Worm (Caenorhabditis elegans) whole organism, mixed stage, embryonic: ENCODE measurements around the gene noca-2.

ENCODE experiments used
- M03D4.4 ChIP-seq: sonication (generic microtip); optimal IDR thresholded peaks from 2 replicates; lab custom pipeline; 2017; ENCODE audit warnings: mild to moderate bottlenecking, missing genetic modification characterization, missing compliant biosample characterization
- bed-3 ChIP-seq: fragments of 200-800 bp; sonication (Bioruptor generic); optimal IDR thresholded peaks from 3 replicates; lab custom pipeline; 2018; ENCODE audit warnings: mild to moderate bottlenecking, missing genetic modification characterization, moderate library complexity, missing compliant biosample characterization
- blmp-1 ChIP-seq: fragments of 150-350 bp; optimal IDR thresholded peaks from 2 replicates; lab custom pipeline; 2014; ENCODE audit warnings: missing biosample characterization, missing genetic modification characterization
- ceh-39 ChIP-seq: fragments of 150-350 bp; optimal IDR thresholded peaks from 2 replicates; lab custom pipeline; 2014; ENCODE audit warnings: missing biosample characterization, missing genetic modification characterization
- ceh-43 ChIP-seq: fragments of 200-800 bp; sonication (Bioruptor generic); optimal IDR thresholded peaks from 2 replicates; lab custom pipeline; 2018; ENCODE audit warnings: mild to moderate bottlenecking, missing genetic modification characterization, moderate library complexity, missing compliant biosample characterization
- ceh-83 ChIP-seq: fragments of 200-800 bp; sonication (Bioruptor generic); optimal IDR thresholded peaks from 2 replicates; lab custom pipeline; 2018; ENCODE audit warnings: mild to moderate bottlenecking, missing genetic modification characterization, missing compliant biosample characterization
- ces-1 ChIP-seq: fragments of 150-350 bp; optimal IDR thresholded peaks from 2 replicates; lab custom pipeline; 2014; ENCODE audit warnings: missing biosample characterization, missing genetic modification reagents, missing genetic modification characterization
- cnd-1 ChIP-seq: fragments of 200-800 bp; sonication (Bioruptor generic); optimal IDR thresholded peaks from 2 replicates; lab custom pipeline; 2018; ENCODE audit warnings: mild to moderate bottlenecking, missing genetic modification characterization, missing compliant biosample characterization
- drap-1 ChIP-seq: fragments of 200-800 bp; sonication (Bioruptor generic); optimal IDR thresholded peaks from 3 replicates; lab custom pipeline; 2018; ENCODE audit warnings: mild to moderate bottlenecking, missing genetic modification characterization, missing compliant biosample characterization
- elt-1 ChIP-seq: sonication (generic microtip); optimal IDR thresholded peaks from 2 replicates; lab custom pipeline; 2017; ENCODE audit warnings: missing genetic modification characterization, mild to moderate bottlenecking, missing compliant biosample characterization, antibody characterized with exemption, moderate library complexity, borderline replicate concordance; ENCODE audit not compliant: insufficient read depth
- flh-1 ChIP-seq: fragments of 200-800 bp; sonication (Bioruptor generic); optimal IDR thresholded peaks from 2 replicates; lab custom pipeline; 2018; ENCODE audit warnings: mild to moderate bottlenecking, missing genetic modification characterization, moderate library complexity, missing compliant biosample characterization
- ham-2 ChIP-seq: fragments of 200-800 bp; sonication (Bioruptor generic); optimal IDR thresholded peaks from 2 replicates; lab custom pipeline; 2018; ENCODE audit warnings: mild to moderate bottlenecking, missing genetic modification characterization, missing compliant biosample characterization
- hlh-1 ChIP-seq: fragments of 150-350 bp; optimal IDR thresholded peaks from 2 replicates; lab custom pipeline; 2014; ENCODE audit warnings: missing biosample characterization, missing genetic modification reagents, missing genetic modification characterization
- lin-32 ChIP-seq: fragments of 200-800 bp; sonication (Bioruptor generic); optimal IDR thresholded peaks from 2 replicates; lab custom pipeline; 2018; ENCODE audit warnings: mild to moderate bottlenecking, missing genetic modification characterization, missing compliant biosample characterization
- lsy-2 ChIP-seq: fragments of 150-350 bp; optimal IDR thresholded peaks from 2 replicates; lab custom pipeline; 2014; ENCODE audit warnings: missing biosample characterization, missing genetic modification characterization
- mls-2 ChIP-seq: sonication (generic microtip); optimal IDR thresholded peaks from 2 replicates; lab custom pipeline; 2016; ENCODE audit warnings: mild to moderate bottlenecking, missing genetic modification characterization, moderate library complexity, missing compliant biosample characterization
- nhr-12 ChIP-seq: fragments of 150-350 bp; optimal IDR thresholded peaks from 2 replicates; lab custom pipeline; 2014; ENCODE audit warnings: missing biosample characterization, missing genetic modification characterization
- nhr-2 ChIP-seq: fragments of 150-350 bp; optimal IDR thresholded peaks from 2 replicates; lab custom pipeline; 2014; ENCODE audit warnings: missing biosample characterization, missing genetic modification characterization
- nhr-237 ChIP-seq: fragments of 150-350 bp; optimal IDR thresholded peaks from 2 replicates; lab custom pipeline; 2014; ENCODE audit warnings: missing biosample characterization, missing genetic modification characterization
- nhr-76 ChIP-seq: sonication (generic microtip); optimal IDR thresholded peaks from 2 replicates; lab custom pipeline; 2017; ENCODE audit warnings: missing biosample characterization, missing genetic modification characterization
- sem-2 ChIP-seq: fragments of 200-800 bp; sonication (Bioruptor generic); optimal IDR thresholded peaks from 2 replicates; lab custom pipeline; 2018; ENCODE audit warnings: mild to moderate bottlenecking, missing genetic modification characterization, missing compliant biosample characterization
- snpc-4 ChIP-seq: fragments of 150-350 bp; optimal IDR thresholded peaks from 2 replicates; lab custom pipeline; 2014; ENCODE audit warnings: missing biosample characterization, missing genetic modification characterization
- sptf-1 ChIP-seq: sonication (generic microtip); optimal IDR thresholded peaks from 2 replicates; lab custom pipeline; 2017; ENCODE audit warnings: mild to moderate bottlenecking, missing genetic modification characterization, moderate library complexity, missing compliant biosample characterization
- tbx-8 ChIP-seq: fragments of 200-800 bp; sonication (Bioruptor generic); optimal IDR thresholded peaks from 2 replicates; lab custom pipeline; 2018; ENCODE audit warnings: mild to moderate bottlenecking, missing genetic modification characterization, moderate library complexity, missing compliant biosample characterization
- unc-120 ChIP-seq: sonication (generic microtip); optimal IDR thresholded peaks from 2 replicates; lab custom pipeline; 2017; ENCODE audit warnings: missing genetic modification characterization, missing compliant biosample characterization; ENCODE audit not compliant: poor library complexity, severe bottlenecking
- unc-39 ChIP-seq: fragments of 150-350 bp; optimal IDR thresholded peaks from 2 replicates; lab custom pipeline; 2014; ENCODE audit warnings: missing biosample characterization, missing genetic modification characterization
- unc-62 ChIP-seq: fragments of 150-350 bp; optimal IDR thresholded peaks from 2 replicates; lab custom pipeline; 2014; ENCODE audit warnings: missing biosample characterization, missing genetic modification reagents, missing genetic modification characterization
- ztf-11 ChIP-seq: fragments of 150-350 bp; optimal IDR thresholded peaks from 2 replicates; lab custom pipeline; 2014; ENCODE audit warnings: missing biosample characterization, missing genetic modification characterization

noca-2 gene

ce11 chrX:11633278-11633677 lies 33.6 kb upstream of the noca-2 start:
- TF ChIP-seq ces-1 (GFP tag; lab: Kevin White, UChicago) (peak; percentile 33), bed-3 (GFP tag; lab: Kevin White, UChicago) (no peak)

DNA sequence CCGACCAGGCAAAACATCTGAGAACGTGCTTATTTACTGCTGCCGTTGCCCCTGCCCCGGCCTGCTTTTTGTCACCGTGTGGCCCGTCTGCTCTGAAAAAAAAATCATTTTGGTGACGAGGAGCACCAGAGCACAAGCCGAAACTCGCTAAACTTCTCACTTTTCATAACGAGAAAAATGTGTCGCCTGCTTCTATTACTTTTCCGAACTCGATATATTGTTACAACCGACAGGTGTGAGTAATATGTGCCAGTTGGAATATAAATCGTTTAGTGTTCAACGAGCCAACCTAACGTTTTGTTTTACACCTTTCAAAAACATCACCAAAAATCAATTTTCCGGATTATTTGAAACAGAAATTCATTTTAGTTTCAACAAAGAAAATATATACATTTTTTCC lies 29.2 kb upstream of the noca-2 start:
- no peak for TF ChIP-seq ham-2 (GFP tag; lab: Kevin White, UChicago)
- peak; percentile 27 for TF ChIP-seq hlh-1 (tag; lab: Kevin White, UChicago)

ce11 chrX:11638987-11639386 lies 27.9 kb upstream of the noca-2 start:
- TF ChIP-seq lsy-2 (tag; lab: Kevin White, UChicago) (no peak), ces-1 (GFP tag; lab: Kevin White, UChicago) (peak; percentile 98), nhr-237 (no peak)

DNA sequence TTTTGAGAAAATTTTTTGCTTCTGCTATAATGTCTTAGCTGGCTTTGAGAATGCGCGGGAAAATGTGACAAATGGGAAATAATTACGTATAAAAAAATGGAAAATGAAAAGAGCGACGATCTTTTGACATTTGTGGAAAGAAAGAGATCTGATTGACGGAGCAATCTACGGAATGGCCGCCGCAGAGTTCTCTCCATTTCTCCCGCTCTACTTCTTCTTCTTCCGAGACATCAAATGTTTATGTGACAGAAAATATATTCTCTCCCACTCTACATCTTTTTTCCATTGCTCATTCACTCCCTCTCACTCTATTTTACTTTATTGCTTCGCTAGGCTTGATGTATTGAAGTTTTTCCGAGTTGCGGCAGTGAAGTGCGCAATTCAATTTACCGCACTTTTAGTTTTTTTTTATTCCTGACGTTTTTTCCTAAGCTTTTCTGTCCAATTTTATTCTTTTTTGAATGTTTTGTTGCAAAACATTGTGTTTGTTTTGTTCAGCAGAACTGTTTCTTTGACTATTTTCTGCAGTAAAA lies 26.4 kb upstream of the noca-2 start:
- peak; percentile 82 for TF ChIP-seq ces-1 (GFP tag; lab: Kevin White, UChicago)
- TF ChIP-seq ceh-39 (tag; lab: Kevin White, UChicago), result no peak
- no peak for TF ChIP-seq ham-2 (GFP tag; lab: Kevin White, UChicago)
- TF ChIP-seq lin-32 (GFP tag; lab: Kevin White, UChicago), result no peak
- TF ChIP-seq unc-120 (tag; lab: Kevin White, UChicago), result peak; percentile 17
- peak; percentile 62 for TF ChIP-seq unc-62

DNA sequence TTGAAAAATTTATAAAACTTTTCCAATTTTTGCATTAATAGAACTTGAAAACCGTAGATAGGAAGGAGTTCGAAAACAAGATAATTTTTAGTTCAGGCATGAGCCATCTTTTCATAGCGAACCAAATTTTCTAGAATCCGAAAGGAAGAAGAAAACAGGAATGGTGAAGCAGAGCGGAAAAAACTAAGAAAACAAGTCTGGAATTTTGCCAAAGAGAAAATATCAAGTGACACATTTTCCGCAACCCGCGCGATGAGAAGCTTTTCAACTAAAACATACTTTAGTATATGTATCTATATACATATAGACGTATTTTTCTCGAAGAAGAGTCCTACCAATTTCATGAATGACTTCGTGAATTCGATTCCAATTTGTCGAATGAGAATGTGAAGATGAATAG lies 25.4 kb upstream of the noca-2 start:
- no peak for TF ChIP-seq tbx-8 (GFP tag; lab: Kevin White, UChicago)
- TF ChIP-seq ces-1 (GFP tag; lab: Kevin White, UChicago), result peak; percentile 47

DNA sequence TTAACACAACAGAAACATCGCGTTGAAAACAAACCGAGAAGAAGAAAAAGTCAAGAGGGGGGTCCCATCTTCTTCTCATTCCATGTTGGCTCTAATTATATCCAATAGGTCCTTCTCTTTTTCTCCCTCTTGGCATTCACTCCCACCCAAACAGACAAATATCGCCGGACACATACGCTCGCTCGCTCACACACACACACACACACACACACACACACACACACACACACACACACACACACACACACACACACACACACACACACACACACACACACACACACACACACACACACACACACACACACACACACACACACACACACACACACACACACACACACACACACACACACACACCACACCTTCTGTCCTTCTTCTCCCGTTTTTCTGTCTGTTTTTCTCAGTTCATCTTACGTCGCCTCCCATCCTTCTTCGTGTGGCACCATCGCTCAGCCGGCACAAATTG lies 23.1 kb upstream of the noca-2 start, which contains the start of gene sto-4:
TSS of gene sto-4 (plus strand) at position 360 of the 469 bp plus-strand sequence.
- peak; percentile 91 for TF ChIP-seq M03D4.4 (tag; lab: Kevin White, UChicago)
- TF ChIP-seq ceh-83 (GFP tag; lab: Kevin White, UChicago), result peak; percentile 84
- TF ChIP-seq bed-3 (GFP tag; lab: Kevin White, UChicago), result peak; percentile 31
- TF ChIP-seq lsy-2 (tag; lab: Kevin White, UChicago), result peak; percentile 19
- TF ChIP-seq ham-2 (GFP tag; lab: Kevin White, UChicago), result peak; percentile 76
- TF ChIP-seq mls-2 (tag; lab: Kevin White, UChicago), result peak; percentile 94
- peak; percentile 89 for TF ChIP-seq drap-1 (GFP tag; lab: Kevin White, UChicago)
- TF ChIP-seq cnd-1 (tag; lab: Kevin White, UChicago), result peak; percentile 95
- TF ChIP-seq ceh-43 (GFP tag; lab: Kevin White, UChicago), result peak; percentile 82
- peak; percentile 31 for TF ChIP-seq unc-120 (tag; lab: Kevin White, UChicago)
- TF ChIP-seq flh-1 (GFP tag; lab: Kevin White, UChicago), result peak; percentile 74
- TF ChIP-seq lin-32 (GFP tag; lab: Kevin White, UChicago), result peak; percentile 74
- TF ChIP-seq sptf-1 (tag; lab: Kevin White, UChicago), result peak; percentile 96
- TF ChIP-seq nhr-12 (tag; lab: Kevin White, UChicago), result peak; percentile 6
- peak; percentile 40 for TF ChIP-seq ztf-11 (tag; lab: Kevin White, UChicago)
- TF ChIP-seq sem-2 (GFP tag; lab: Kevin White, UChicago), result peak; percentile 70
- peak; percentile 82 for TF ChIP-seq tbx-8 (GFP tag; lab: Kevin White, UChicago)

DNA sequence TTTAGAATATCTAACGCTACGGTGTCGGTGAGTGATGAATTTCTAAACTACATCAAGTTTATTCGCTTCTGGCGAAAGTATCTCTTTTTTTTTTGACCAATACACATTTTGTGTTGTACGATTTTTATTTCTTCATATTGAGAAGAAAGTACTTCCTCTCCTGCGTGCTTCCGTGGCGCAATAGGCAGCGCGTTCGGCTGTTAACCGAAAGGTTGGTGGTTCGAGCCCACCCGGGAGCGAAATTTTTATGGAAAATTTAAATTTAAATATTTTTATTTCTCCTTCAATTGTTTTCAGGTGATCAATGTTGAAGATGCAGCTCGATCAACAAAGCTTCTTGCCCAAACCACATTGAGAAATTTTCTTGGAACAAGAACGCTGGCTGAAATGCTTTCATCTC lies 21.4 kb upstream of the noca-2 start:
- no peak for TF ChIP-seq snpc-4 (tag; lab: Kevin White, UChicago)
- peak; percentile 27 for TF ChIP-seq sptf-1 (tag; lab: Kevin White, UChicago)
- TF ChIP-seq hlh-1 (tag; lab: Kevin White, UChicago), result no peak

- TF ChIP-seq flh-1 (GFP tag; lab: Kevin White, UChicago), result no peak
- no peak for TF ChIP-seq blmp-1 (tag; lab: Kevin White, UChicago)
- TF ChIP-seq ztf-11 (tag; lab: Kevin White, UChicago), result no peak
- no peak for TF ChIP-seq sem-2 (GFP tag; lab: Kevin White, UChicago)
- no peak for TF ChIP-seq unc-39 (tag; lab: Kevin White, UChicago)
- TF ChIP-seq nhr-2 (tag; lab: Kevin White, UChicago), result no peak
- no peak for TF ChIP-seq nhr-12 (tag; lab: Kevin White, UChicago)
- no peak for TF ChIP-seq unc-62
- TF ChIP-seq cnd-1 (tag; lab: Kevin White, UChicago), result no peak
- TF ChIP-seq nhr-76 (tag; lab: Kevin White, UChicago), result no peak
- TF ChIP-seq elt-1, result no peak
- TF ChIP-seq ceh-39 (tag; lab: Kevin White, UChicago), result no peak
- no peak for TF ChIP-seq ceh-83 (GFP tag; lab: Kevin White, UChicago)
- no peak for TF ChIP-seq mls-2 (tag; lab: Kevin White, UChicago)
- TF ChIP-seq lin-32 (GFP tag; lab: Kevin White, UChicago), result no peak
- no peak for TF ChIP-seq ces-1 (GFP tag; lab: Kevin White, UChicago)
- no peak for TF ChIP-seq tbx-8 (GFP tag; lab: Kevin White, UChicago)
These were observed 19.8 kb upstream of the noca-2 start, which contains the start of gene T04F8.8 for ce11 chrX:11647165-11647564. Gene T04F8.8, plus strand, starts transcription at chrX:11647465.
